Fruit fly (Drosophila melanogaster) whole organism, embryonic: ENCODE results near the gene CG14664.
A peak's percentile ranks its signal among the peaks of the same experiment; 100 is the strongest.

Source experiments
- Asciz ChIP-seq: fragments of 200-800 bp; sonication (Bioruptor generic); optimal IDR thresholded peaks from 2 replicates; lab custom pipeline; 2017; ENCODE audit warnings: missing biosample characterization, mild to moderate bottlenecking, missing genetic modification characterization, missing genetic modification reagents
- CG10959 ChIP-seq: fragments of 200-800 bp; sonication (Bioruptor generic); IDR thresholded peaks from 2 replicates; pipeline ENCODE4 v1.3.6; 2022; ENCODE audit warnings: missing biosample characterization, missing genetic modification characterization
- CG12104 ChIP-seq: fragments of 200-800 bp; sonication (Bioruptor generic); optimal IDR thresholded peaks from 3 replicates; lab custom pipeline; 2016; ENCODE audit warnings: missing biosample characterization, missing genetic modification characterization
- CG12299 ChIP-seq: fragments of 200-800 bp; sonication (Bioruptor generic); optimal IDR thresholded peaks from 2 replicates; lab custom pipeline; 2018; ENCODE audit warnings: missing biosample characterization, mild to moderate bottlenecking, missing genetic modification characterization
- CG13296 ChIP-seq: fragments of 200-800 bp; sonication (Bioruptor generic); optimal IDR thresholded peaks from 3 replicates; lab custom pipeline; 2018; ENCODE audit warnings: missing biosample characterization, mild to moderate bottlenecking, missing genetic modification characterization
- CG13894 ChIP-seq: fragments of 200-800 bp; sonication (Bioruptor generic); optimal IDR thresholded peaks from 3 replicates; lab custom pipeline; 2018; ENCODE audit warnings: missing biosample characterization, mild to moderate bottlenecking, missing genetic modification characterization, moderate library complexity
- CG15011 ChIP-seq: fragments of 200-800 bp; sonication (Bioruptor generic); optimal IDR thresholded peaks from 3 replicates; lab custom pipeline; 2018; ENCODE audit warnings: missing biosample characterization, mild to moderate bottlenecking, missing genetic modification characterization
- CG1529 ChIP-seq: fragments of 200-800 bp; sonication (Bioruptor generic); optimal IDR thresholded peaks from 3 replicates; lab custom pipeline; 2018; ENCODE audit warnings: missing biosample characterization, missing genetic modification characterization
- CG18011 ChIP-seq: fragments of 200-800 bp; sonication (Bioruptor generic); optimal IDR thresholded peaks from 2 replicates; lab custom pipeline; 2017; ENCODE audit warnings: missing biosample characterization, missing genetic modification characterization, mild to moderate bottlenecking, moderate library complexity, missing genotype
- CG2678 ChIP-seq: fragments of 200-800 bp; sonication (Bioruptor generic); optimal IDR thresholded peaks from 3 replicates; lab custom pipeline; 2019; ENCODE audit warnings: missing biosample characterization, mild to moderate bottlenecking, missing genetic modification characterization, moderate library complexity
- CG30431 ChIP-seq: fragments of 200-800 bp; sonication (Bioruptor generic); optimal IDR thresholded peaks from 2 replicates; lab custom pipeline; 2017; ENCODE audit warnings: missing biosample characterization, missing genetic modification characterization
- CG31441 ChIP-seq: fragments of 200-800 bp; sonication (Bioruptor generic); IDR thresholded peaks from 2 replicates; pipeline ENCODE4 v1.3.6; 2022; ENCODE audit warnings: missing biosample characterization, missing genetic modification characterization
- CG3163 ChIP-seq: fragments of 200-800 bp; sonication (Bioruptor generic); optimal IDR thresholded peaks from 3 replicates; lab custom pipeline; 2016; ENCODE audit warnings: missing biosample characterization, missing genetic modification characterization
- CG4360 ChIP-seq: fragments of 200-800 bp; sonication (Bioruptor generic); IDR thresholded peaks from 2 replicates; pipeline ENCODE4 v1.3.6; 2022; ENCODE audit warnings: missing biosample characterization, missing genetic modification characterization
- CG6683 ChIP-seq: fragments of 200-800 bp; sonication (Bioruptor generic); optimal IDR thresholded peaks from 2 replicates; lab custom pipeline; 2017; ENCODE audit warnings: missing biosample characterization, mild to moderate bottlenecking, missing genetic modification characterization, missing genetic modification reagents
- CG7786 ChIP-seq: fragments of 200-800 bp; sonication (Bioruptor generic); optimal IDR thresholded peaks from 2 replicates; lab custom pipeline; 2016; ENCODE audit warnings: missing biosample characterization, missing genetic modification characterization
- CG8089 ChIP-seq: fragments of 200-800 bp; sonication (Bioruptor generic); optimal IDR thresholded peaks from 3 replicates; lab custom pipeline; 2016; ENCODE audit warnings: missing biosample characterization, missing genetic modification characterization
- CG9797 ChIP-seq: fragments of 200-800 bp; sonication (Bioruptor generic); optimal IDR thresholded peaks from 3 replicates; lab custom pipeline; 2018; ENCODE audit warnings: missing biosample characterization, mild to moderate bottlenecking, missing genetic modification characterization
- CG9817 ChIP-seq: fragments of 200-800 bp; sonication (Bioruptor generic); optimal IDR thresholded peaks from 2 replicates; lab custom pipeline; 2018; ENCODE audit warnings: missing biosample characterization, mild to moderate bottlenecking, missing genetic modification characterization, moderate library complexity
- Camta ChIP-seq: fragments of 200-800 bp; sonication (Bioruptor generic); optimal IDR thresholded peaks from 2 replicates; lab custom pipeline; 2016; ENCODE audit warnings: missing biosample characterization, missing genetic modification characterization
- CrebB ChIP-seq: fragments of 200-800 bp; sonication (Bioruptor generic); optimal IDR thresholded peaks from 3 replicates; lab custom pipeline; 2018; ENCODE audit warnings: missing biosample characterization, mild to moderate bottlenecking, missing genetic modification characterization
- Dad ChIP-seq: fragments of 200-800 bp; sonication (Bioruptor generic); optimal IDR thresholded peaks from 3 replicates; lab custom pipeline; 2016; ENCODE audit warnings: missing biosample characterization, missing genetic modification characterization
- Doc2 ChIP-seq: fragments of 200-800 bp; sonication (Bioruptor generic); IDR thresholded peaks from 2 replicates; pipeline ENCODE4 v1.3.6; 2022; ENCODE audit warnings: missing biosample characterization, missing genetic modification characterization
- Dp ChIP-seq: fragments of 200-800 bp; sonication (Bioruptor generic); optimal IDR thresholded peaks from 2 replicates; lab custom pipeline; 2018; ENCODE audit warnings: missing biosample characterization, mild to moderate bottlenecking, missing genetic modification characterization, moderate library complexity
- H2.0 ChIP-seq: fragments of 200-800 bp; sonication (Bioruptor generic); IDR thresholded peaks from 2 replicates; pipeline ENCODE4 v1.3.6; 2022; ENCODE audit warnings: missing biosample characterization, missing genetic modification characterization
- Hey ChIP-seq: fragments of 200-800 bp; sonication (Bioruptor generic); optimal IDR thresholded peaks from 3 replicates; lab custom pipeline; 2018; ENCODE audit warnings: missing biosample characterization, mild to moderate bottlenecking, missing genetic modification characterization
- Med ChIP-seq: fragments of 200-800 bp; sonication (Bioruptor generic); peaks from one replicate; lab custom pipeline; 2016; ENCODE audit warnings: missing biosample characterization, missing genetic modification characterization, mild to moderate bottlenecking, inconsistent platforms, moderate library complexity
- PHDP ChIP-seq: fragments of 200-800 bp; sonication (Bioruptor generic); optimal IDR thresholded peaks from 3 replicates; lab custom pipeline; 2018; ENCODE audit warnings: missing biosample characterization, mild to moderate bottlenecking, missing genetic modification characterization, moderate library complexity
- Scr ChIP-seq: fragments of 200-800 bp; sonication (Bioruptor generic); IDR thresholded peaks from 2 replicates; pipeline ENCODE4 v1.3.6; 2022; ENCODE audit warnings: missing biosample characterization, missing genetic modification characterization; ENCODE audit not compliant: partially characterized antibody
- ato ChIP-seq: fragments of 200-800 bp; sonication (Bioruptor generic); IDR thresholded peaks from 2 replicates; pipeline ENCODE4 v1.3.6; 2022; ENCODE audit warnings: missing biosample characterization, missing genetic modification characterization; ENCODE audit not compliant: partially characterized antibody
- bcd ChIP-seq: fragments of 200-800 bp; sonication (Bioruptor generic); optimal IDR thresholded peaks from 2 replicates; lab custom pipeline; 2017; ENCODE audit warnings: missing biosample characterization, mild to moderate bottlenecking, missing genetic modification characterization
- caup ChIP-seq: fragments of 200-800 bp; sonication (Bioruptor generic); optimal IDR thresholded peaks from 3 replicates; lab custom pipeline; 2017; ENCODE audit warnings: missing biosample characterization, mild to moderate bottlenecking, missing genetic modification characterization, moderate library complexity; ENCODE audit not compliant: severe bottlenecking
- crc ChIP-seq: fragments of 200-800 bp; sonication (Bioruptor generic); optimal IDR thresholded peaks from 2 replicates; lab custom pipeline; 2016; ENCODE audit warnings: missing biosample characterization, missing genetic modification characterization
- croc ChIP-seq: fragments of 200-800 bp; sonication (Bioruptor generic); conservative IDR thresholded peaks from 3 replicates; pipeline ENCODE4 v1.3.6; 2022; ENCODE audit warnings: missing biosample characterization, missing genetic modification characterization
- cwo ChIP-seq: fragments of 200-800 bp; sonication (Bioruptor generic); optimal IDR thresholded peaks from 3 replicates; lab custom pipeline; 2017; ENCODE audit warnings: missing biosample characterization, missing genetic modification characterization, mild to moderate bottlenecking, moderate library complexity, missing genetic modification reagents
- fd3F ChIP-seq: fragments of 200-800 bp; sonication (Bioruptor generic); optimal IDR thresholded peaks from 2 replicates; lab custom pipeline; 2018; ENCODE audit warnings: missing biosample characterization, mild to moderate bottlenecking, missing genetic modification characterization, moderate library complexity
- fru ChIP-seq: fragments of >200 bp; optimal IDR thresholded peaks from 2 replicates; lab custom pipeline; 2017
- gt ChIP-seq: fragments of 200-800 bp; sonication (Bioruptor generic); IDR thresholded peaks from 2 replicates; pipeline ENCODE4 v1.3.6; 2022; ENCODE audit warnings: missing biosample characterization, missing genetic modification characterization
- hb ChIP-seq: fragments of 200-800 bp; sonication (Bioruptor generic); IDR thresholded peaks from 3 replicates; pipeline ENCODE4 v1.3.6; 2022; ENCODE audit warnings: missing biosample characterization, missing genetic modification characterization; ENCODE audit not compliant: partially characterized antibody
- hbn ChIP-seq: fragments of 200-800 bp; sonication (Bioruptor generic); IDR thresholded peaks from 2 replicates; pipeline ENCODE4 v1.3.6; 2022; ENCODE audit warnings: missing biosample characterization, missing genetic modification characterization; ENCODE audit not compliant: partially characterized antibody
- jigr1 ChIP-seq: fragments of 200-800 bp; sonication (Bioruptor generic); IDR thresholded peaks from 3 replicates; pipeline ENCODE4 v1.3.6; 2022; ENCODE audit warnings: missing biosample characterization, missing genetic modification characterization
- jing ChIP-seq: fragments of 200-800 bp; sonication (Bioruptor generic); optimal IDR thresholded peaks from 2 replicates; lab custom pipeline; 2018; ENCODE audit warnings: missing biosample characterization, mild to moderate bottlenecking, missing genetic modification characterization
- lab ChIP-seq: fragments of 200-800 bp; sonication (Bioruptor generic); optimal IDR thresholded peaks from 3 replicates; lab custom pipeline; 2017; ENCODE audit warnings: missing biosample characterization, missing genetic modification characterization, mild to moderate bottlenecking, moderate library complexity, missing genetic modification reagents
- lbe ChIP-seq: fragments of 200-800 bp; sonication (Bioruptor generic); optimal IDR thresholded peaks from 2 replicates; lab custom pipeline; 2016; ENCODE audit warnings: missing biosample characterization, mild to moderate bottlenecking, missing genetic modification characterization
- mirr ChIP-seq: fragments of 200-800 bp; sonication (Bioruptor generic); optimal IDR thresholded peaks from 3 replicates; lab custom pipeline; 2018; ENCODE audit warnings: missing biosample characterization, mild to moderate bottlenecking, missing genetic modification characterization
- otp ChIP-seq: fragments of 200-800 bp; sonication (Bioruptor generic); IDR thresholded peaks from 3 replicates; pipeline ENCODE4, ENCODE4 v1.3.6; 2022; ENCODE audit warnings: missing biosample characterization, missing genetic modification characterization
- p53 ChIP-seq: fragments of 200-800 bp; sonication (Bioruptor generic); optimal IDR thresholded peaks from 2 replicates; lab custom pipeline; 2016; ENCODE audit warnings: missing biosample characterization, missing genetic modification characterization
- pb ChIP-seq: fragments of 200-800 bp; sonication (Bioruptor generic); optimal IDR thresholded peaks from 3 replicates; lab custom pipeline; 2016; ENCODE audit warnings: missing biosample characterization, missing genetic modification characterization
- ro ChIP-seq: fragments of 200-800 bp; sonication (Bioruptor generic); IDR thresholded peaks from 2 replicates; pipeline ENCODE4 v1.3.6; 2022; ENCODE audit warnings: missing biosample characterization, missing genetic modification characterization
- sens ChIP-seq: fragments of 200-800 bp; sonication (Bioruptor generic); peaks from one replicate; lab custom pipeline; 2016; ENCODE audit warnings: missing biosample characterization, missing genetic modification characterization
- slp2 ChIP-seq: fragments of 200-800 bp; sonication (Bioruptor generic); optimal IDR thresholded peaks from 2 replicates; lab custom pipeline; 2016; ENCODE audit warnings: missing biosample characterization, missing genetic modification characterization
- tup ChIP-seq: fragments of 200-800 bp; sonication (Bioruptor generic); optimal IDR thresholded peaks from 2 replicates; lab custom pipeline; 2016; ENCODE audit warnings: missing biosample characterization, mild to moderate bottlenecking, missing genetic modification characterization, moderate library complexity
- yki ChIP-seq: fragments of >200 bp; optimal IDR thresholded peaks from 3 replicates; lab custom pipeline; 2018

Gene CG14664

DNA sequence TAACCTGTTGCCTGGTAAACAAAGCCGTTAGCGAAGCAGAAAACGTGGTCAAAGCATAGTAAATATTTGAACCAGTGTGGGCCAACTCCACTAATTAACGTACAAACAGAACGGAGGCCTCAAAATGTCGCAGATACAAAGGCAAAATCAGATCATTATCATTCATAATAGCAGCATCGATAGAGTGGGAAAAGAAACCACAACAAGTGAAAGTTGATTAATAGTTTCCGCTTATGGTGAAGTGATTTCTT lies 15.9 kb upstream of the CG14664 start (continued):
- TF ChIP-seq Dad (GFP tag; lab: Kevin White, UChicago) (no peak), croc (GFP tag; lab: Robert Waterston, UW) (no peak), jing (GFP tag; lab: Kevin White, UChicago) (no peak), cwo (GFP tag; lab: Kevin White, UChicago) (no peak), hbn (no peak), CG2678 (tag; lab: Kevin White, UChicago) (peak; percentile 7), yki (no peak), CG13296 (GFP tag; lab: Kevin White, UChicago) (peak; percentile 0), CG10959 (no peak), CG9797 (GFP tag; lab: Kevin White, UChicago) (no peak), p53 (GFP tag; lab: Kevin White, UChicago) (no peak), pb (GFP tag; lab: Kevin White, UChicago) (no peak), ro (GFP tag; lab: Robert Waterston, UW) (no peak), CG9817 (tag; lab: Kevin White, UChicago) (no peak), CG8089 (no peak), lbe (GFP tag; lab: Kevin White, UChicago) (no peak), lab (GFP tag; lab: Kevin White, UChicago) (peak; percentile 20), otp (peak; percentile 36; the same call in 1 of the 3 replicates), PHDP (tag; lab: Kevin White, UChicago) (peak; percentile 14), Dp (GFP tag; lab: Kevin White, UChicago) (no peak), Scr (no peak), CG13894 (tag; lab: Kevin White, UChicago) (no peak), CG7786 (no peak), slp2 (no peak), CG31441 (GFP tag; lab: Robert Waterston, UW) (no peak), hb (no peak), jigr1 (GFP tag; lab: Robert Waterston, UW) (no peak), Asciz (GFP tag; lab: Kevin White, UChicago) (peak; percentile 29), crc (GFP tag; lab: Kevin White, UChicago) (no peak), H2.0 (GFP tag; lab: Robert Waterston, UW) (no peak), fru (lab: Kevin White, UChicago) (no peak), Doc2 (GFP tag; lab: Robert Waterston, UW) (no peak), CG6683 (GFP tag; lab: Kevin White, UChicago) (no peak), Hey (no peak), Med (GFP tag; lab: Kevin White, UChicago) (peak; percentile 27), sens (GFP tag; lab: Kevin White, UChicago) (peak; percentile 58), CG18011 (no peak), Camta (GFP tag; lab: Kevin White, UChicago) (no peak), gt (no peak), fd3F (GFP tag; lab: Kevin White, UChicago) (no peak), mirr (GFP tag; lab: Kevin White, UChicago) (peak; percentile 19), CG12104 (GFP tag; lab: Kevin White, UChicago) (no peak), ato (GFP tag; lab: Robert Waterston, UW) (no peak), CrebB (tag; lab: Kevin White, UChicago) (no peak), CG3163 (GFP tag; lab: Kevin White, UChicago) (no peak), CG12299 (tag; lab: Kevin White, UChicago) (no peak), CG1529 (GFP tag; lab: Kevin White, UChicago) (no peak), CG15011 (GFP tag; lab: Kevin White, UChicago) (no peak), CG4360 (GFP tag; lab: Robert Waterston, UW) (no peak), tup (GFP tag; lab: Kevin White, UChicago) (no peak), caup (GFP tag; lab: Kevin White, UChicago) (peak; percentile 5), bcd (GFP tag; lab: Kevin White, UChicago) (no peak), CG30431 (no peak)
